Fruit fly (Drosophila melanogaster): ENCODE measurements around the gene Tmtc1.

The Tmtc1 gene

DNA sequence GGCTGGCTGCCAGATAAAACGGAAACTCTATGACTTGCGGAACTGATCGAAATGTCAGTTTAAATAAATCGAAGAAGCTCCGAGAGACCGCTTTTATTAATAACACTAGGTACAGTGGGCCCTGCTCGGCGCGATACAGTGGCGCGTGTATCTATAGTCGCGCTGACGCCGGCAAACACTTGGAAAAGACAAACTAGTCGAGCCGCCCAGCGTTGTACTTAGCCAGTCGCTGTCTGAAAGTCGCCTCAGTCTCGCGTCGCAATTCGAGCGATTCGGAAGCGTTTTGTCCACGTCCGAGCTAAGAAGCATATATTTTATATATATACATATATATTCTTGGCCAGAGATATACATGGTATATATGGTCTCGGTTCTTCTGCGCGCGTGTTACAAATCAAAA lies 52.3 kb downstream of the Tmtc1 start (continued):
- TF ChIP-seq sd (tag; optimal IDR thresholded peaks at IDR 0.05): peak; percentile 27
- no peak for TF ChIP-seq dimm (GFP tag; IDR thresholded peaks at IDR 0.05)
- TF ChIP-seq CG12219 (GFP tag; optimal IDR thresholded peaks at IDR 0.05): no peak
- peak; percentile 74 for TF ChIP-seq lab (GFP tag; optimal IDR thresholded peaks at IDR 0.05)
- TF ChIP-seq ems (GFP tag; optimal IDR thresholded peaks at IDR 0.05): no peak
- no peak for TF ChIP-seq GATAe (GFP tag; conservative IDR thresholded peaks at IDR 0.05)
- TF ChIP-seq onecut (GFP tag; IDR thresholded peaks at IDR 0.05): peak; percentile 6; the same call in 1 of the 2 replicates
- peak; percentile 49 for TF ChIP-seq CG9817 (tag; optimal IDR thresholded peaks at IDR 0.05)
- TF ChIP-seq CG4282 (GFP tag; optimal IDR thresholded peaks at IDR 0.05): no peak
- TF ChIP-seq CG6813 (GFP tag; optimal IDR thresholded peaks at IDR 0.05): peak; percentile 49
- TF ChIP-seq jigr1 (GFP tag; IDR thresholded peaks at IDR 0.05): no peak
- TF ChIP-seq Fer3 (tag; optimal IDR thresholded peaks at IDR 0.05): peak; percentile 66
- peak; percentile 24 for TF ChIP-seq CG12659 (GFP tag; optimal IDR thresholded peaks at IDR 0.05)
- TF ChIP-seq CG15514 (GFP tag; optimal IDR thresholded peaks at IDR 0.05): peak; percentile 48
- TF ChIP-seq dpn (GFP tag; optimal IDR thresholded peaks at IDR 0.05): peak; percentile 1 to 61
- TF ChIP-seq HLH54F (GFP tag; optimal IDR thresholded peaks at IDR 0.05): no peak
- TF ChIP-seq CG15269 (tag; optimal IDR thresholded peaks at IDR 0.05): peak; percentile 60
- TF ChIP-seq HLH3B (GFP tag; IDR thresholded peaks at IDR 0.05): no peak
- no peak for TF ChIP-seq NK7.1 (GFP tag; optimal IDR thresholded peaks at IDR 0.05)
- no peak for TF ChIP-seq CG16863 (GFP tag; optimal IDR thresholded peaks at IDR 0.05)
- peak; percentile 58 for TF ChIP-seq ftz-f1 (GFP tag; optimal IDR thresholded peaks at IDR 0.05)
- no peak for TF ChIP-seq trem (tag; optimal IDR thresholded peaks at IDR 0.05)
- peak; percentile 15 for TF ChIP-seq schlank (tag; optimal IDR thresholded peaks at IDR 0.05)
- TF ChIP-seq CG34422 (GFP tag; IDR thresholded peaks at IDR 0.05): peak; percentile 56; the same call in 2 of the 3 replicates
- TF ChIP-seq row (GFP tag; IDR thresholded peaks at IDR 0.05): peak; percentile 73

DNA sequence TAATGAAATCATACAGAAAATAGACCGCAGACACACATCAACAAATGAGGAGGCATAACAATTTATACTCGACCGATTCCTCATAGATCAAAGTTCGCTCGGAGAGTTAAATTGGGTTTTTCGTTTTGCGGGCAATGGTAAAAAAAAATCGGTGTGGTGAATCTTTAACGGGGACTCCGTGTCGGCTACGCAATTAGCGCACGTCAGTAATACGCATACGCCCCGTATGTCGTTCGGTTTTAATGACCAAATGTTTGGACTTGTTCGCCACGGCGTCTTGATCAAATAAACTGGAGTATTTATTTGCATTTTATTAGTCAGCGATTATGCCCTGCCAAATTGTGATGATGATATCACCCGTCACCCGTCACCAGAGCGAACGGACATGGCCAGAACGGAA lies 53.2 kb downstream of the Tmtc1 start:
- TF ChIP-seq Atf-2 (GFP tag; optimal IDR thresholded peaks at IDR 0.05) (no peak), crc (GFP tag; optimal IDR thresholded peaks at IDR 0.05) (no peak), repo (GFP tag; optimal IDR thresholded peaks at IDR 0.05) (no peak), Hr78 (GFP tag; optimal IDR thresholded peaks at IDR 0.05) (no peak), CG6254 (GFP tag; optimal IDR thresholded peaks at IDR 0.05) (no peak), CG12769 (tag; optimal IDR thresholded peaks at IDR 0.05) (peak; percentile 9), crol (GFP tag; IDR thresholded peaks at IDR 0.05) (no peak), emc (GFP tag; optimal IDR thresholded peaks at IDR 0.05) (no peak), CG11093 (GFP tag; IDR thresholded peaks at IDR 0.05) (no peak), Med (GFP tag) (peak; percentile 28), CG13894 (tag; optimal IDR thresholded peaks at IDR 0.05) (peak; percentile 1), CG7372 (GFP tag; IDR thresholded peaks at IDR 0.05) (peak; percentile 91), CG7987 (GFP tag; optimal IDR thresholded peaks at IDR 0.05) (no peak), Eip74EF (GFP tag; optimal IDR thresholded peaks at IDR 0.05) (no peak), sob (GFP tag; IDR thresholded peaks at IDR 0.05) (no peak), zf30C (GFP tag; optimal IDR thresholded peaks at IDR 0.05) (no peak), Opbp (GFP tag; IDR thresholded peaks at IDR 0.05; ENCODE audit: partially characterized antibody) (no peak), aop (GFP tag; IDR thresholded peaks at IDR 0.05) (no peak), knrl (GFP tag; IDR thresholded peaks at IDR 0.05; ENCODE audit: partially characterized antibody) (no peak), HLH54F (GFP tag; optimal IDR thresholded peaks at IDR 0.05) (no peak), sd (tag; optimal IDR thresholded peaks at IDR 0.05) (no peak), CG2129 (GFP tag; IDR thresholded peaks at IDR 0.05; ENCODE audit: partially characterized antibody) (no peak), fu2 (GFP tag; optimal IDR thresholded peaks at IDR 0.05) (no peak), CG43689 (GFP tag; IDR thresholded peaks at IDR 0.05) (no peak), CG10209 (GFP tag; optimal IDR thresholded peaks at IDR 0.05) (no peak), CG10366 (GFP tag; IDR thresholded peaks at IDR 0.05) (no peak), HmgZ (tag; optimal IDR thresholded peaks at IDR 0.05) (no peak)
